Worm (Caenorhabditis elegans) whole organism, L1 larva: ENCODE measurements around the gene C11H1.7.

Experiments used
- ceh-8 ChIP-seq: fragments of 200-800 bp; sonication (Bioruptor generic); optimal IDR thresholded peaks from 2 replicates; lab custom pipeline; 2018; ENCODE audit warnings: mild to moderate bottlenecking, missing genetic modification characterization, moderate library complexity, missing compliant biosample characterization
- mdl-1 ChIP-seq, 2 experiments: fragments of 150-350 bp; optimal IDR thresholded peaks; 2 replicates each; lab custom pipeline; 2014 to 2017; ENCODE audit warnings: missing biosample characterization in 2 of 2, missing genetic modification characterization in 2 of 2, inconsistent platforms in 1 of 2
- nhr-77 ChIP-seq: fragments of 150-350 bp; optimal IDR thresholded peaks from 2 replicates; lab custom pipeline; 2014; ENCODE audit warnings: missing biosample characterization, missing genetic modification characterization
- snpc-4 ChIP-seq: fragments of 150-350 bp; optimal IDR thresholded peaks from 2 replicates; lab custom pipeline; 2014; ENCODE audit warnings: missing biosample characterization, missing genetic modification characterization
- ztf-11 ChIP-seq, 2 experiments: sonication (generic microtip); optimal IDR thresholded peaks; 2 replicates each; lab custom pipeline; 2016 to 2017; ENCODE audit warnings: missing genetic modification characterization in 2 of 2, missing biosample characterization in 1 of 2, missing compliant biosample characterization in 1 of 2

DNA sequence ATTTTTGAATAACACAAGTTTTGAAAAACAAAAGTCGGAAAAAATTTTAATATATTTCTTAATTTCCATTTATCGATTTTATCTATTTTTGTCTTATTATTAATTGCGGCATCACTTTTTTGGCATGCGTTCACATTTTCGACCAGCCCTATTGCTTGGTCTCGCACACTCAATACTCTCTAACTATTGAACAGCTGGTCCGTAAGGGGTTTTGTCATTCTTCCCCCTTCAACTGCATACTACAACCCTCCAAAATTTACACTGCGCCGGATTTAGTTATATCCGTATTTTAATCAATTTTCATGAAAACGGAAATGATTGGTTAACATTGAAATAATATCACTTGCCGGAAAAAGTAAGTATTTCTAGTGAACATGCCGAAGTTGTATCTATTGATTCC lies at the start of gene C11H1.7:
- TF ChIP-seq snpc-4 (tag; lab: Kevin White, UChicago) (no peak), ceh-8 (GFP tag; lab: Kevin White, UChicago) (no peak), ztf-11 (tag; optimal IDR thresholded peaks at IDR 0.05; lab: Kevin White, UChicago) (no peak), mdl-1 (tag; optimal IDR thresholded peaks at IDR 0.05; lab: Kevin White, UChicago) (no peak), nhr-77 (tag; lab: Kevin White, UChicago) (no peak)
